Worm (Caenorhabditis elegans) whole organism, L1 larva: ENCODE data around the gene M04C3.1.

Experiments used
- ama-1 ChIP-seq: fragments of 150-350 bp; optimal IDR thresholded peaks from 2 replicates; lab custom pipeline; 2014
- ceh-82 ChIP-seq, 3 experiments: fragments of 150-350 bp in 1 of 3; sonication (generic microtip) in 2 of 3; optimal IDR thresholded peaks; 2 replicates each; lab custom pipeline; 2014 to 2017; ENCODE audit warnings: missing biosample characterization in 3 of 3, missing genetic modification characterization in 3 of 3
- egl-27 ChIP-seq, 2 experiments: fragments of 150-350 bp in 1 of 2; sonication (generic microtip); optimal IDR thresholded peaks; 3 replicates each; lab custom pipeline; 2017 to 2018; ENCODE audit warnings: missing biosample characterization in 2 of 2, missing genetic modification characterization in 2 of 2, missing genetic modification reagents in 2 of 2
- fkh-10 ChIP-seq: sonication (generic microtip); optimal IDR thresholded peaks from 2 replicates; lab custom pipeline; 2017; ENCODE audit warnings: missing biosample characterization, missing genetic modification reagents, missing genetic modification characterization
- isw-1 ChIP-seq: fragments of 200-800 bp; sonication (Bioruptor generic); IDR thresholded peaks from 2 replicates; pipeline ENCODE4 v1.3.6; 2022; ENCODE audit warnings: missing genetic modification characterization, missing compliant biosample characterization
- lin-13 ChIP-seq: fragments of 150-350 bp; optimal IDR thresholded peaks from 2 replicates; lab custom pipeline; 2014; ENCODE audit warnings: missing biosample characterization, missing genetic modification reagents, missing genetic modification characterization
- lsy-2 ChIP-seq, 2 experiments: fragments of 150-350 bp; optimal IDR thresholded peaks; 2 replicates each; lab custom pipeline; 2014; ENCODE audit warnings: missing biosample characterization in 2 of 2, missing genetic modification characterization in 2 of 2
- mab-9 ChIP-seq: fragments of 200-800 bp; sonication (Bioruptor generic); IDR thresholded peaks from 2 replicates; pipeline ENCODE4 v1.3.6; 2022; ENCODE audit warnings: missing genetic modification reagents, missing genetic modification characterization, missing compliant biosample characterization
- mdl-1 ChIP-seq, 2 experiments: fragments of 150-350 bp; optimal IDR thresholded peaks; 2 replicates each; lab custom pipeline; 2014 to 2017; ENCODE audit warnings: missing biosample characterization in 2 of 2, missing genetic modification characterization in 2 of 2, inconsistent platforms in 1 of 2
- nhr-76 ChIP-seq: sonication (generic microtip); optimal IDR thresholded peaks from 2 replicates; lab custom pipeline; 2017; ENCODE audit warnings: missing biosample characterization, missing genetic modification characterization
- nhr-77 ChIP-seq: fragments of 150-350 bp; optimal IDR thresholded peaks from 2 replicates; lab custom pipeline; 2014; ENCODE audit warnings: missing biosample characterization, missing genetic modification characterization
- skn-1 ChIP-seq: fragments of 150-350 bp; optimal IDR thresholded peaks from 2 replicates; lab custom pipeline; 2014; ENCODE audit warnings: missing biosample characterization, missing genetic modification characterization
- unc-62 ChIP-seq: fragments of 150-350 bp; optimal IDR thresholded peaks from 2 replicates; lab custom pipeline; 2014; ENCODE audit warnings: missing biosample characterization, missing genetic modification reagents, missing genetic modification characterization

ce11 chrV:19391242-19391641 is 54.2 kb downstream of the M04C3.1 start:
- TF ChIP-seq mab-9 (GFP tag; lab: Robert Waterston, UW): no peak
- TF ChIP-seq lin-13 (GFP tag; lab: Kevin White, UChicago): no peak
- no peak for TF ChIP-seq mdl-1 (tag; optimal IDR thresholded peaks at IDR 0.05; lab: Kevin White, UChicago)
- no peak for TF ChIP-seq egl-27 (tag; optimal IDR thresholded peaks at IDR 0.05; lab: Kevin White, UChicago)
- peak; percentile 4 to 27 for TF ChIP-seq lsy-2 (tag; optimal IDR thresholded peaks at IDR 0.05; lab: Kevin White, UChicago)
- no peak for TF ChIP-seq nhr-77 (tag; lab: Kevin White, UChicago)
- no peak for TF ChIP-seq ama-1
- TF ChIP-seq ceh-82 (tag; optimal IDR thresholded peaks at IDR 0.05; lab: Kevin White, UChicago): peak in 2 of 3 experiments; percentile 9 to 15
- TF ChIP-seq fkh-10: no peak
- no peak for TF ChIP-seq nhr-76 (tag; lab: Kevin White, UChicago)
- TF ChIP-seq skn-1: no peak
- no peak for TF ChIP-seq isw-1
- no peak for TF ChIP-seq unc-62
